Fruit fly (Drosophila melanogaster) whole organism, embryonic: Measurements from ENCODE around the gene mib2.
A peak's percentile ranks its signal among the peaks of the same experiment; 100 is the strongest.

Experiments
- Ada2b ChIP-seq: fragments of 200-800 bp; sonication (Bioruptor generic); IDR thresholded peaks from 2 replicates; pipeline ENCODE4 v1.3.6; 2022; ENCODE audit warnings: missing biosample characterization, missing genetic modification characterization
- Adf1 ChIP-seq: fragments of 200-800 bp; sonication (Bioruptor generic); IDR thresholded peaks from 2 replicates; pipeline ENCODE4 v1.3.6; 2022; ENCODE audit warnings: missing biosample characterization, missing genetic modification characterization
- Asciz ChIP-seq: fragments of 200-800 bp; sonication (Bioruptor generic); optimal IDR thresholded peaks from 2 replicates; lab custom pipeline; 2017; ENCODE audit warnings: missing biosample characterization, mild to moderate bottlenecking, missing genetic modification characterization, missing genetic modification reagents
- Atf-2 ChIP-seq: fragments of 200-800 bp; sonication (Bioruptor generic); optimal IDR thresholded peaks from 2 replicates; lab custom pipeline; 2016; ENCODE audit warnings: missing biosample characterization, missing genetic modification characterization
- B-H2 ChIP-seq: fragments of 200-800 bp; sonication (Bioruptor generic); optimal IDR thresholded peaks from 2 replicates; lab custom pipeline; 2018; ENCODE audit warnings: missing biosample characterization, mild to moderate bottlenecking, missing genetic modification characterization
- Bgb ChIP-seq: fragments of 200-800 bp; sonication (Bioruptor generic); IDR thresholded peaks from 2 replicates; pipeline ENCODE4 v1.3.6; 2022; ENCODE audit warnings: missing biosample characterization, missing genetic modification characterization; ENCODE audit not compliant: partially characterized antibody
- Blimp-1 ChIP-seq: fragments of 200-800 bp; sonication (Bioruptor generic); optimal IDR thresholded peaks from 3 replicates; lab custom pipeline; 2018; ENCODE audit warnings: missing biosample characterization, missing genetic modification characterization, mild to moderate bottlenecking, moderate library complexity, missing genetic modification reagents
- CG11247 ChIP-seq: fragments of 200-800 bp; sonication (Bioruptor generic); IDR thresholded peaks from 2 replicates; pipeline ENCODE4 v1.3.6; 2022; ENCODE audit warnings: missing biosample characterization, missing genetic modification characterization
- CG14014 ChIP-seq: fragments of 200-800 bp; sonication (Bioruptor generic); IDR thresholded peaks from 2 replicates; pipeline ENCODE4 v1.3.6; 2022; ENCODE audit warnings: missing biosample characterization, missing genetic modification characterization
- CG14710 ChIP-seq: fragments of 200-800 bp; sonication (Bioruptor generic); optimal IDR thresholded peaks from 3 replicates; lab custom pipeline; 2019; ENCODE audit warnings: missing biosample characterization, mild to moderate bottlenecking, missing genetic modification characterization, moderate library complexity
- CG14965 ChIP-seq: fragments of 200-800 bp; sonication (Bioruptor generic); optimal IDR thresholded peaks from 2 replicates; lab custom pipeline; 2016; ENCODE audit warnings: missing biosample characterization, missing genetic modification characterization, borderline replicate concordance
- CG1792 ChIP-seq: fragments of 200-800 bp; sonication (Bioruptor generic); optimal IDR thresholded peaks from 2 replicates; lab custom pipeline; 2016; ENCODE audit warnings: missing biosample characterization, missing genetic modification characterization
- CG18011 ChIP-seq: fragments of 200-800 bp; sonication (Bioruptor generic); optimal IDR thresholded peaks from 2 replicates; lab custom pipeline; 2017; ENCODE audit warnings: missing biosample characterization, missing genetic modification characterization, mild to moderate bottlenecking, moderate library complexity, missing genotype
- CG2129 ChIP-seq: fragments of 200-800 bp; sonication (Bioruptor generic); IDR thresholded peaks from 2 replicates; pipeline ENCODE4 v1.3.6; 2022; ENCODE audit warnings: missing biosample characterization, missing genetic modification characterization; ENCODE audit not compliant: partially characterized antibody
- CG30020 ChIP-seq: fragments of 200-800 bp; optimal IDR thresholded peaks from 2 replicates; lab custom pipeline; 2019; ENCODE audit warnings: missing biosample characterization, mild to moderate bottlenecking, missing genetic modification characterization, moderate library complexity
- CG30431 ChIP-seq: fragments of 200-800 bp; sonication (Bioruptor generic); optimal IDR thresholded peaks from 2 replicates; lab custom pipeline; 2017; ENCODE audit warnings: missing biosample characterization, missing genetic modification characterization
- CG6765 ChIP-seq: fragments of 200-800 bp; sonication (Bioruptor generic); optimal IDR thresholded peaks from 3 replicates; lab custom pipeline; 2017; ENCODE audit warnings: missing biosample characterization, mild to moderate bottlenecking, missing genetic modification characterization
- CG7928 ChIP-seq: fragments of 200-800 bp; sonication (Bioruptor generic); optimal IDR thresholded peaks from 2 replicates; lab custom pipeline; 2017; ENCODE audit warnings: missing biosample characterization, mild to moderate bottlenecking, missing genetic modification characterization
- Doc2 ChIP-seq: fragments of 200-800 bp; sonication (Bioruptor generic); IDR thresholded peaks from 2 replicates; pipeline ENCODE4 v1.3.6; 2022; ENCODE audit warnings: missing biosample characterization, missing genetic modification characterization
- MESR4 ChIP-seq: fragments of 200-800 bp; sonication (Bioruptor generic); optimal IDR thresholded peaks from 2 replicates; lab custom pipeline; 2018; ENCODE audit warnings: missing biosample characterization, mild to moderate bottlenecking, missing genetic modification characterization, moderate library complexity
- Rfx ChIP-seq: fragments of 200-800 bp; sonication (Bioruptor generic); IDR thresholded peaks from 2 replicates; pipeline ENCODE4 v1.3.6; 2022; ENCODE audit warnings: missing biosample characterization, missing genetic modification characterization
- Sox100B ChIP-seq: fragments of 200-800 bp; sonication (Bioruptor generic); optimal IDR thresholded peaks from 3 replicates; lab custom pipeline; 2018; ENCODE audit warnings: missing biosample characterization, mild to moderate bottlenecking, missing genetic modification characterization
- Ssrp ChIP-seq: fragments of 200-800 bp; sonication (Bioruptor generic); optimal IDR thresholded peaks from 2 replicates; lab custom pipeline; 2018; ENCODE audit warnings: missing biosample characterization, mild to moderate bottlenecking, missing genetic modification characterization, moderate library complexity
- Taf1 ChIP-seq: fragments of 200-800 bp; sonication (Bioruptor generic); IDR thresholded peaks from 2 replicates; pipeline ENCODE4 v1.3.6; 2022; ENCODE audit warnings: missing biosample characterization, missing genetic modification characterization
- ac ChIP-seq: fragments of 200-800 bp; sonication (Bioruptor generic); optimal IDR thresholded peaks from 3 replicates; lab custom pipeline; 2017; ENCODE audit warnings: missing biosample characterization, mild to moderate bottlenecking, missing genetic modification characterization
- al ChIP-seq: fragments of 200-800 bp; sonication (Bioruptor generic); IDR thresholded peaks from 2 replicates; pipeline ENCODE4 v1.3.6; 2022; ENCODE audit warnings: missing biosample characterization, missing genetic modification characterization
- bowl ChIP-seq: fragments of 200-800 bp; sonication (Bioruptor generic); IDR thresholded peaks from 2 replicates; pipeline ENCODE4 v1.3.6; 2022; ENCODE audit warnings: missing biosample characterization, missing genetic modification characterization
- chm ChIP-seq: fragments of 200-800 bp; sonication (Bioruptor generic); IDR thresholded peaks from 2 replicates; pipeline ENCODE4 v1.3.6; 2022; ENCODE audit warnings: missing biosample characterization, missing genetic modification characterization
- ci ChIP-seq: fragments of 200-800 bp; sonication (Bioruptor generic); IDR thresholded peaks from 3 replicates; pipeline ENCODE4 v1.3.6; 2022; ENCODE audit warnings: missing biosample characterization, missing genetic modification characterization
- da ChIP-seq: fragments of 200-800 bp; sonication (Bioruptor generic); optimal IDR thresholded peaks from 2 replicates; lab custom pipeline; 2016; ENCODE audit warnings: missing biosample characterization, missing genetic modification characterization
- dimm ChIP-seq: fragments of 200-800 bp; sonication (Bioruptor generic); IDR thresholded peaks from 2 replicates; pipeline ENCODE4 v1.3.6; 2022; ENCODE audit warnings: missing biosample characterization, missing genetic modification characterization
- ewg ChIP-seq: fragments of 200-800 bp; sonication (Bioruptor generic); optimal IDR thresholded peaks from 3 replicates; lab custom pipeline; 2017; ENCODE audit warnings: mild to moderate bottlenecking, missing biosample characterization, missing genetic modification reagents, missing genetic modification characterization
- eyg ChIP-seq: fragments of 200-800 bp; sonication (Bioruptor generic); optimal IDR thresholded peaks from 3 replicates; lab custom pipeline; 2016; ENCODE audit warnings: missing biosample characterization, missing genetic modification characterization
- her ChIP-seq: fragments of 200-800 bp; sonication (Bioruptor generic); optimal IDR thresholded peaks from 2 replicates; lab custom pipeline; 2016; ENCODE audit warnings: missing biosample characterization, missing genetic modification characterization
- kah ChIP-seq: fragments of 200-800 bp; sonication (Bioruptor generic); optimal IDR thresholded peaks from 2 replicates; lab custom pipeline; 2018; ENCODE audit warnings: missing biosample characterization, mild to moderate bottlenecking, missing genetic modification characterization
- lmd ChIP-seq: fragments of 200-800 bp; sonication (Bioruptor generic); IDR thresholded peaks from 2 replicates; pipeline ENCODE4 v1.3.6; 2022; ENCODE audit warnings: missing biosample characterization, missing genetic modification characterization
- mld ChIP-seq: fragments of 200-800 bp; sonication (Bioruptor generic); IDR thresholded peaks from 3 replicates; pipeline ENCODE4 v1.3.6; 2022; ENCODE audit warnings: missing biosample characterization, missing genetic modification characterization; ENCODE audit not compliant: partially characterized antibody
- oc ChIP-seq: fragments of 200-800 bp; sonication (Bioruptor generic); optimal IDR thresholded peaks from 2 replicates; lab custom pipeline; 2018; ENCODE audit warnings: missing biosample characterization, mild to moderate bottlenecking, missing genetic modification characterization, moderate library complexity
- pb ChIP-seq: fragments of 200-800 bp; sonication (Bioruptor generic); optimal IDR thresholded peaks from 3 replicates; lab custom pipeline; 2016; ENCODE audit warnings: missing biosample characterization, missing genetic modification characterization
- salm ChIP-seq: fragments of 200-800 bp; sonication (Bioruptor generic); optimal IDR thresholded peaks from 2 replicates; lab custom pipeline; 2018; ENCODE audit warnings: missing biosample characterization, mild to moderate bottlenecking, missing genetic modification characterization
- sisA ChIP-seq: fragments of 200-800 bp; sonication (Bioruptor generic); IDR thresholded peaks from 2 replicates; pipeline ENCODE4 v1.3.6; 2022; ENCODE audit warnings: missing biosample characterization, missing genetic modification characterization
- slou ChIP-seq: fragments of 200-800 bp; sonication (Bioruptor generic); optimal IDR thresholded peaks from 3 replicates; lab custom pipeline; 2016; ENCODE audit warnings: missing biosample characterization, missing genetic modification characterization
- ssp ChIP-seq: fragments of 200-800 bp; sonication (Bioruptor generic); IDR thresholded peaks from 2 replicates; pipeline ENCODE4 v1.3.6; 2022; ENCODE audit warnings: missing biosample characterization, missing genetic modification characterization
- sug ChIP-seq: fragments of 200-800 bp; optimal IDR thresholded peaks from 2 replicates; lab custom pipeline; 2019; ENCODE audit warnings: missing biosample characterization, mild to moderate bottlenecking, missing genetic modification characterization, moderate library complexity
- tin ChIP-seq: fragments of 200-800 bp; sonication (Bioruptor generic); optimal IDR thresholded peaks from 3 replicates; lab custom pipeline; 2016; ENCODE audit warnings: missing biosample characterization, missing genetic modification characterization
- tio ChIP-seq: fragments of 200-800 bp; sonication (Bioruptor generic); optimal IDR thresholded peaks from 2 replicates; lab custom pipeline; 2017; ENCODE audit warnings: missing biosample characterization, missing genetic modification characterization, inconsistent platforms
- tup ChIP-seq: fragments of 200-800 bp; sonication (Bioruptor generic); optimal IDR thresholded peaks from 2 replicates; lab custom pipeline; 2016; ENCODE audit warnings: missing biosample characterization, mild to moderate bottlenecking, missing genetic modification characterization, moderate library complexity
- usp ChIP-seq: fragments of >200 bp; optimal IDR thresholded peaks from 2 replicates; lab custom pipeline; 2017; ENCODE audit warnings: missing biosample characterization, missing genetic modification characterization
- wek ChIP-seq: fragments of 200-800 bp; sonication (Bioruptor generic); optimal IDR thresholded peaks from 3 replicates; lab custom pipeline; 2018; ENCODE audit warnings: missing biosample characterization, mild to moderate bottlenecking, missing genetic modification characterization, moderate library complexity

mib2 gene

DNA sequence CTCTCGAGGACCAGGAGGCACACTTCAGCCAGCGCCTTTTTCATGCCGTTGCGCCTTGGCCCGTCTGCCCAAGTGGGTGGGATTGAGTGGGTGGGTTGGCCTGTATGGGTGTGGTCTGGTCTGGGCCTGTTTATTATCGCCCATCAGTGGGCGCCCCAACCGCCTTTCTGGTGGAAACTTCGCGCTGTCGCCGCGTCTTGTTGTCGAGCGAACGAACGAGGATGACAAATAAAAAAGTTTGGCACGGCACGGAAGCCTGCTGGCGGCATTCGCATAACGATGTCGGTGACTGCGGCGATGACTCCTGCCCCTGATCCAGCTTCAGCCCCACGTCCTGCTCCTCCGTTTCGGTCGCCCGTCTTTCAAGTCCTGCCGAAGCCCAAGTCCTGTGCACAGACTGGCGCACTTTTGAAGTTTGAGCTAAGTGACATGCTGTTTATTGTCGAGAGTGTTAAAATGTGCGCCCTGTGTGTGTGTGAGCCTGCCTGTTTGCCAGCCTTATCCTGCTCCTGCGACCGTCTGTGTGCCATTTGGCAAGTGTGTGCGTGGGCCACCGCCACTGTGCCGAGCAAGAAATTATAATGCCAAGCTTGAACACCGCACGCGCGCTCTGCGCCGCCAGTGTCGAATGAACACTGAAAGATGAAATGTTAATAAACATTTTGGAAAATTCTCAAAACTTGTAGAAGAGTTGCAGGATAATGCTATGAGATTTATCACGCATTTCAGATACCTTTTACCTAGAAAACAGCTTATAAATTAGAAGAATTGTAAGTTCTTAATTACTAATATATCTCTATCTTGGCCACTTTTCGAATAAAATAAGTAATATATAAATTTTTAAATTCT is 20.0 kb upstream of the mib2 start (continued):
- TF ChIP-seq CG6765 (GFP tag; lab: Kevin White, UChicago) (peak; percentile 80), Blimp-1 (GFP tag; lab: Kevin White, UChicago) (peak; percentile 70), da (GFP tag; lab: Kevin White, UChicago) (no peak), dimm (GFP tag; lab: Robert Waterston, UW) (no peak), Ssrp (tag; lab: Kevin White, UChicago) (peak; percentile 57), tup (GFP tag; lab: Kevin White, UChicago) (no peak), CG7928 (GFP tag; lab: Kevin White, UChicago) (peak; percentile 20), sisA (peak; percentile 73), ci (peak; percentile 17; the same call in 1 of the 3 replicates), CG1792 (GFP tag; lab: Kevin White, UChicago) (no peak), Taf1 (peak; percentile 54; the same call in 1 of the 2 replicates), tin (peak; percentile 43), al (0 out of 2 replicates have a peak, but pooled peaks have one; percentile 18), Atf-2 (GFP tag; lab: Kevin White, UChicago) (no peak), Asciz (GFP tag; lab: Kevin White, UChicago) (peak; percentile 70), pb (GFP tag; lab: Kevin White, UChicago) (no peak), Adf1 (no peak), sug (tag; lab: Kevin White, UChicago) (peak; percentile 70), CG18011 (peak; percentile 4), usp (GFP tag; lab: Kevin White, UChicago) (no peak), Doc2 (GFP tag; lab: Robert Waterston, UW) (no peak), ewg (GFP tag; lab: Kevin White, UChicago) (peak; percentile 64), B-H2 (GFP tag; lab: Kevin White, UChicago) (peak; percentile 66), Sox100B (GFP tag; lab: Kevin White, UChicago) (peak; percentile 82), MESR4 (GFP tag; lab: Kevin White, UChicago) (no peak), CG14965 (GFP tag; lab: Kevin White, UChicago) (no peak), CG14710 (tag; lab: Kevin White, UChicago) (peak; percentile 61), slou (GFP tag; lab: Kevin White, UChicago) (peak; percentile 70), CG2129 (no peak), ac (GFP tag; lab: Kevin White, UChicago) (no peak), ssp (0 out of 2 replicates have a peak, but pooled peaks have one; percentile 11), chm (GFP tag; lab: Robert Waterston, UW) (no peak), eyg (GFP tag; lab: Kevin White, UChicago) (no peak), CG11247 (GFP tag; lab: Robert Waterston, UW) (peak; percentile 26; the same call in 1 of the 2 replicates), Ada2b (GFP tag; lab: Robert Waterston, UW) (peak; percentile 44; the same call in 1 of the 2 replicates), tio (GFP tag; lab: Kevin White, UChicago) (peak; percentile 43), CG14014 (peak; percentile 63), CG30020 (tag; lab: Kevin White, UChicago) (no peak), salm (tag; lab: Kevin White, UChicago) (peak; percentile 39), bowl (no peak), Bgb (GFP tag; lab: Robert Waterston, UW) (no peak; the same call in 1 of the 2 replicates), her (GFP tag; lab: Kevin White, UChicago) (no peak), wek (GFP tag; lab: Kevin White, UChicago) (no peak), kah (GFP tag; lab: Kevin White, UChicago) (peak; percentile 34), oc (tag; lab: Kevin White, UChicago) (peak; percentile 28), lmd (GFP tag; lab: Robert Waterston, UW) (peak; percentile 62), CG30431 (GFP tag; lab: Kevin White, UChicago) (peak; percentile 12), Rfx (GFP tag; lab: Robert Waterston, UW) (peak; percentile 57), mld (GFP tag; lab: Robert Waterston, UW) (no peak)
